Worm (Caenorhabditis elegans) whole organism, L4 larva: ENCODE data around the gene riok-3.

Experiments used
- F26F4.8 ChIP-seq: fragments of 200-800 bp; sonication (Bioruptor generic); conservative IDR thresholded peaks from 2 replicates; pipeline ENCODE4 v1.3.6; 2022; ENCODE audit warnings: missing genetic modification characterization, missing compliant biosample characterization
- R02D3.7 ChIP-seq: fragments of 150-350 bp; sonication (generic microtip); optimal IDR thresholded peaks from 3 replicates; lab custom pipeline; 2014; ENCODE audit warnings: missing biosample characterization, missing genetic modification characterization
- T20F7.1 ChIP-seq: fragments of 200-800 bp; sonication (Bioruptor generic); optimal IDR thresholded peaks from 2 replicates; lab custom pipeline; 2018; ENCODE audit warnings: mild to moderate bottlenecking, missing genetic modification characterization, missing compliant biosample characterization
- T26A8.4 ChIP-seq: fragments of 200-800 bp; sonication (Bioruptor generic); IDR thresholded peaks from 2 replicates; pipeline ENCODE4 v1.3.6; 2022; ENCODE audit warnings: missing genetic modification characterization, missing compliant biosample characterization
- Y105C5A.15 ChIP-seq: fragments of 200-800 bp; sonication (Bioruptor generic); IDR thresholded peaks from 2 replicates; pipeline ENCODE4 v1.3.6; 2022; ENCODE audit warnings: missing genetic modification characterization, missing compliant biosample characterization
- ZK546.5 ChIP-seq, 2 experiments: sonication (generic microtip); optimal IDR thresholded peaks; 2 replicates each; lab custom pipeline; 2017; ENCODE audit warnings: missing biosample characterization in 2 of 2, missing genetic modification characterization in 2 of 2
- aha-1 ChIP-seq: fragments of 150-350 bp; peaks from one replicate; lab custom pipeline; 2014; ENCODE audit warnings: missing biosample characterization, missing genetic modification characterization
- ama-1 ChIP-seq: fragments of 150-350 bp; optimal IDR thresholded peaks from 2 replicates; lab custom pipeline; 2014; ENCODE audit warnings: inconsistent platforms, mixed read lengths
- ceh-44 ChIP-seq: fragments of 200-800 bp; sonication (Bioruptor generic); IDR thresholded peaks from 2 replicates; pipeline ENCODE4 v1.3.6; 2022; ENCODE audit warnings: missing genetic modification reagents, missing genetic modification characterization, missing compliant biosample characterization
- ceh-82 ChIP-seq: sonication (generic microtip); optimal IDR thresholded peaks from 2 replicates; lab custom pipeline; 2017; ENCODE audit warnings: missing biosample characterization, missing genetic modification characterization
- cey-2 ChIP-seq: sonication (generic microtip); optimal IDR thresholded peaks from 3 replicates; lab custom pipeline; 2017; ENCODE audit warnings: missing genetic modification characterization, mild to moderate bottlenecking, missing compliant biosample characterization, antibody characterized with exemption, borderline replicate concordance; ENCODE audit not compliant: insufficient read depth
- ctbp-1 ChIP-seq: fragments of 200-800 bp; sonication (Bioruptor generic); IDR thresholded peaks from 2 replicates; pipeline ENCODE4 v1.3.6; 2022; ENCODE audit warnings: missing genetic modification reagents, missing genetic modification characterization, missing compliant biosample characterization
- daf-12 ChIP-seq: fragments of 150-350 bp; optimal IDR thresholded peaks from 2 replicates; lab custom pipeline; 2014; ENCODE audit warnings: missing biosample characterization, missing genetic modification reagents, missing genetic modification characterization
- daf-16 ChIP-seq, 3 experiments: sonication (generic microtip); optimal IDR thresholded peaks; 2 replicates each; lab custom pipeline; 2016 to 2017; ENCODE audit warnings: missing genetic modification characterization in 3 of 3, missing genetic modification reagents in 3 of 3, mild to moderate bottlenecking in 2 of 3, missing compliant biosample characterization in 2 of 3, missing biosample characterization in 1 of 3, moderate library complexity in 1 of 3
- daf-19 ChIP-seq: fragments of 200-800 bp; sonication (Bioruptor generic); conservative IDR thresholded peaks from 2 replicates; pipeline ENCODE4 v1.3.6; 2022; ENCODE audit warnings: missing genetic modification characterization, missing compliant biosample characterization
- daf-8 ChIP-seq: fragments of 200-800 bp; sonication (Bioruptor generic); IDR thresholded peaks from 2 replicates; pipeline ENCODE4 v1.3.6; 2022; ENCODE audit warnings: missing genetic modification characterization, missing compliant biosample characterization
- dmd-8 ChIP-seq: fragments of 200-800 bp; sonication (Bioruptor generic); IDR thresholded peaks from 2 replicates; pipeline ENCODE4 v1.3.6; 2022; ENCODE audit warnings: missing genetic modification characterization, missing compliant biosample characterization
- dpl-1 ChIP-seq: fragments of 150-350 bp; optimal IDR thresholded peaks from 2 replicates; lab custom pipeline; 2014; ENCODE audit warnings: missing biosample characterization, missing genetic modification reagents, missing genetic modification characterization
- dve-1 ChIP-seq: sonication (generic microtip); optimal IDR thresholded peaks from 2 replicates; lab custom pipeline; 2017; ENCODE audit warnings: antibody characterized with exemption, mild to moderate bottlenecking, missing genetic modification characterization, missing compliant biosample characterization; ENCODE audit not compliant: insufficient read depth
- egl-27 ChIP-seq: sonication (generic microtip); optimal IDR thresholded peaks from 3 replicates; lab custom pipeline; 2017; ENCODE audit warnings: missing biosample characterization, missing genetic modification reagents, missing genetic modification characterization
- hif-1 ChIP-seq, 2 experiments: sonication (generic microtip); optimal IDR thresholded peaks; 2 replicates each; lab custom pipeline; 2016 to 2017; ENCODE audit warnings: missing compliant biosample characterization in 2 of 2, missing genetic modification characterization in 2 of 2, missing genetic modification reagents in 2 of 2, missing genotype in 2 of 2, mild to moderate bottlenecking in 1 of 2
- hlh-30 ChIP-seq: sonication (generic microtip); optimal IDR thresholded peaks from 2 replicates; lab custom pipeline; 2017; ENCODE audit warnings: antibody characterized with exemption, mild to moderate bottlenecking, missing genetic modification characterization, missing compliant biosample characterization; ENCODE audit not compliant: insufficient read depth
- lim-7 ChIP-seq: fragments of 200-800 bp; sonication (Bioruptor generic); IDR thresholded peaks from 2 replicates; pipeline ENCODE4 v1.3.6; 2022; ENCODE audit warnings: missing genetic modification characterization, missing compliant biosample characterization
- lin-38 ChIP-seq: fragments of 200-800 bp; sonication (Bioruptor generic); IDR thresholded peaks from 2 replicates; pipeline ENCODE4 v1.3.6; 2022; ENCODE audit warnings: missing genetic modification reagents, missing genetic modification characterization, missing compliant biosample characterization
- lin-39 ChIP-seq: fragments of 150-350 bp; optimal IDR thresholded peaks from 2 replicates; lab custom pipeline; 2014; ENCODE audit warnings: missing biosample characterization, missing genetic modification reagents, missing genetic modification characterization
- lsy-2 ChIP-seq, 2 experiments: fragments of 150-350 bp in 1 of 2; sonication (generic microtip) in 1 of 2; optimal IDR thresholded peaks; 2 replicates each; lab custom pipeline; 2014 to 2017; ENCODE audit warnings: missing biosample characterization in 2 of 2, missing genetic modification characterization in 2 of 2
- mdl-1 ChIP-seq, 2 experiments: fragments of 150-350 bp in 1 of 2; sonication (generic microtip) in 1 of 2; optimal IDR thresholded peaks; 2 replicates each; lab custom pipeline; 2014 to 2017; ENCODE audit warnings: missing biosample characterization in 2 of 2, missing genetic modification characterization in 2 of 2
- mes-2 ChIP-seq: sonication (generic microtip); optimal IDR thresholded peaks from 2 replicates; lab custom pipeline; 2016; ENCODE audit warnings: missing genotype, mild to moderate bottlenecking, missing genetic modification characterization, missing compliant biosample characterization; ENCODE audit not compliant: poor library complexity, severe bottlenecking
- nhr-10 ChIP-seq: fragments of 150-350 bp; optimal IDR thresholded peaks from 2 replicates; lab custom pipeline; 2014; ENCODE audit warnings: missing biosample characterization, missing genetic modification characterization
- nhr-11 ChIP-seq: fragments of 150-350 bp; optimal IDR thresholded peaks from 2 replicates; lab custom pipeline; 2014; ENCODE audit warnings: missing biosample characterization, missing genetic modification characterization
- nhr-237 ChIP-seq: sonication (generic microtip); optimal IDR thresholded peaks from 2 replicates; lab custom pipeline; 2017; ENCODE audit warnings: missing biosample characterization, missing genetic modification characterization
- nhr-28 ChIP-seq: fragments of 150-350 bp; optimal IDR thresholded peaks from 2 replicates; lab custom pipeline; 2014; ENCODE audit warnings: missing biosample characterization, missing genetic modification characterization
- nhr-42 ChIP-seq: fragments of 200-800 bp; sonication (Bioruptor generic); IDR thresholded peaks from 2 replicates; pipeline ENCODE4 v1.3.6; 2022; ENCODE audit warnings: missing genetic modification characterization, missing compliant biosample characterization
- nhr-48 ChIP-seq: sonication (generic microtip); optimal IDR thresholded peaks from 2 replicates; lab custom pipeline; 2016; ENCODE audit warnings: mild to moderate bottlenecking, missing genetic modification characterization, missing compliant biosample characterization
- set-16 ChIP-seq: fragments of 200-800 bp; sonication (Bioruptor generic); IDR thresholded peaks from 2 replicates; pipeline ENCODE4 v1.3.6; 2022; ENCODE audit warnings: missing genetic modification reagents, missing genetic modification characterization, missing compliant biosample characterization
- snpc-1.2 ChIP-seq: fragments of 200-800 bp; sonication (Bioruptor generic); IDR thresholded peaks from 2 replicates; pipeline ENCODE4 v1.3.6; 2022; ENCODE audit warnings: missing genetic modification reagents, missing genetic modification characterization, missing compliant biosample characterization
- snpc-4 ChIP-seq: fragments of 150-350 bp; optimal IDR thresholded peaks from 2 replicates; lab custom pipeline; 2014; ENCODE audit warnings: missing biosample characterization, missing genetic modification characterization
- tag-97 ChIP-seq: fragments of 200-800 bp; sonication (Bioruptor generic); IDR thresholded peaks from 2 replicates; pipeline ENCODE4 v1.3.6; 2022; ENCODE audit warnings: missing genetic modification characterization, missing compliant biosample characterization
- zag-1 ChIP-seq: fragments of 150-350 bp; optimal IDR thresholded peaks from 2 replicates; lab custom pipeline; 2014; ENCODE audit warnings: missing biosample characterization, missing genetic modification characterization
- zfp-3 ChIP-seq: fragments of 200-800 bp; sonication (Bioruptor generic); conservative IDR thresholded peaks from 2 replicates; pipeline ENCODE4 v1.3.6; 2022; ENCODE audit warnings: missing genetic modification reagents, missing genetic modification characterization, missing compliant biosample characterization

Gene riok-3

ce11 chrIII:9813146-9813545 is 8.3 kb upstream of the riok-3 start, which contains the start of gene ZK632.14:
TSS of gene ZK632.14 (plus strand) at chrIII:9813446.
- 0 out of 2 replicates have a peak, but pooled peaks have one; percentile 13 for TF ChIP-seq T26A8.4 (GFP tag; lab: Robert Waterston, UW)
- TF ChIP-seq dpl-1 (GFP tag; lab: Kevin White, UChicago), result no peak
- TF ChIP-seq daf-19, result no peak
- TF ChIP-seq tag-97, result no peak
- TF ChIP-seq lsy-2 (tag; optimal IDR thresholded peaks at IDR 0.05; lab: Kevin White, UChicago), result no peak
- no peak for TF ChIP-seq egl-27 (tag; lab: Kevin White, UChicago)
- TF ChIP-seq, all 104 proteins: peak for 1

- no peak for TF ChIP-seq nhr-11 (tag; lab: Kevin White, UChicago)
- no peak for TF ChIP-seq daf-16 (GFP tag; optimal IDR thresholded peaks at IDR 0.05; lab: Kevin White, UChicago)
- TF ChIP-seq daf-16 (tag; optimal IDR thresholded peaks at IDR 0.05; lab: Kevin White, UChicago), result no peak
- no peak for TF ChIP-seq daf-12 (tag; lab: Kevin White, UChicago)
- TF ChIP-seq ceh-44 (GFP tag; lab: Robert Waterston, UW), result no peak
- TF ChIP-seq snpc-4 (tag; lab: Kevin White, UChicago), result no peak
- TF ChIP-seq hif-1 (tag; optimal IDR thresholded peaks at IDR 0.05; lab: Kevin White, UChicago), result peak in 1 of 2 experiments; percentile 54
- no peak for TF ChIP-seq snpc-1.2 (GFP tag; lab: Robert Waterston, UW)
- no peak for TF ChIP-seq F26F4.8 (GFP tag; lab: Robert Waterston, UW)
- peak; percentile 35 for TF ChIP-seq mes-2 (tag; lab: Kevin White, UChicago)
- TF ChIP-seq nhr-28, result no peak
- TF ChIP-seq ama-1 (lab: Kevin White, UChicago), result no peak
- no peak for TF ChIP-seq Y105C5A.15 (GFP tag; lab: Robert Waterston, UW)
- peak; percentile 9 for TF ChIP-seq hlh-30 (tag; lab: Kevin White, UChicago)
- TF ChIP-seq cey-2 (tag; lab: Kevin White, UChicago), result no peak
- TF ChIP-seq T26A8.4 (GFP tag; lab: Robert Waterston, UW), result no peak
- TF ChIP-seq daf-8 (GFP tag; lab: Robert Waterston, UW), result no peak
- peak in 1 of 2 experiments; percentile 37 for TF ChIP-seq lsy-2 (tag; optimal IDR thresholded peaks at IDR 0.05; lab: Kevin White, UChicago)
- TF ChIP-seq dve-1 (tag; lab: Kevin White, UChicago), result peak; percentile 3
- TF ChIP-seq nhr-42 (GFP tag; lab: Robert Waterston, UW), result no peak
- TF ChIP-seq lin-39 (tag; lab: Kevin White, UChicago), result no peak
- no peak for TF ChIP-seq ZK546.5 (tag; optimal IDR thresholded peaks at IDR 0.05; lab: Kevin White, UChicago)
- TF ChIP-seq nhr-48 (tag; lab: Kevin White, UChicago), result no peak
- TF ChIP-seq tag-97, result no peak
- TF ChIP-seq aha-1 (tag; lab: Kevin White, UChicago), result no peak
- TF ChIP-seq zfp-3 (GFP tag; lab: Robert Waterston, UW), result no peak
- peak; percentile 53 for TF ChIP-seq lin-38
- TF ChIP-seq lim-7 (GFP tag; lab: Robert Waterston, UW), result no peak
- TF ChIP-seq T20F7.1 (GFP tag; lab: Kevin White, UChicago), result peak; percentile 37
- TF ChIP-seq R02D3.7 (tag; lab: Kevin White, UChicago), result no peak
- TF ChIP-seq nhr-10 (tag; lab: Kevin White, UChicago), result no peak
- TF ChIP-seq ctbp-1 (GFP tag; lab: Robert Waterston, UW), result no peak
- TF ChIP-seq ceh-82 (tag; lab: Kevin White, UChicago), result no peak
- TF ChIP-seq nhr-237 (tag; lab: Kevin White, UChicago), result no peak
- TF ChIP-seq set-16, result no peak
- TF ChIP-seq mdl-1 (tag; optimal IDR thresholded peaks at IDR 0.05; lab: Kevin White, UChicago), result no peak
- TF ChIP-seq zag-1 (tag; lab: Kevin White, UChicago), result no peak
- TF ChIP-seq egl-27 (tag; lab: Kevin White, UChicago), result no peak
- TF ChIP-seq dmd-8, result no peak
- TF ChIP-seq dpl-1 (GFP tag; lab: Kevin White, UChicago), result no peak
These were observed 3.4 kb upstream of the riok-3 start, which contains the start of gene gtap-2 for ce11 chrIII:9808179-9808578. TSS of gene gtap-2 (plus strand) at chrIII:9808544.
